Fruit fly (Drosophila melanogaster) whole organism, pupa: ENCODE data around the gene wgn.

Source experiments
- CG17806 ChIP-seq: fragments of 200-800 bp; sonication (Bioruptor generic); optimal IDR thresholded peaks from 2 replicates; lab custom pipeline; 2018; ENCODE audit warnings: missing biosample characterization, mild to moderate bottlenecking, missing genetic modification characterization, moderate library complexity
- Pif1A ChIP-seq: fragments of 200-800 bp; sonication (Bioruptor generic); optimal IDR thresholded peaks from 3 replicates; lab custom pipeline; 2016; ENCODE audit warnings: missing biosample characterization, missing genetic modification characterization
- Pif1B ChIP-seq: fragments of 200-800 bp; sonication (Bioruptor generic); optimal IDR thresholded peaks from 3 replicates; lab custom pipeline; 2016; ENCODE audit warnings: missing biosample characterization, missing genetic modification characterization
- fd96Ca ChIP-seq: fragments of 200-800 bp; sonication (Bioruptor generic); IDR thresholded peaks from 3 replicates; pipeline ENCODE4 v1.3.6; 2022; ENCODE audit warnings: missing biosample characterization, missing genetic modification characterization
- rn ChIP-seq: fragments of 200-800 bp; sonication (Bioruptor generic); IDR thresholded peaks from 2 replicates; pipeline ENCODE4 v1.3.6; 2022; ENCODE audit warnings: missing biosample characterization, missing genetic modification characterization

DNA sequence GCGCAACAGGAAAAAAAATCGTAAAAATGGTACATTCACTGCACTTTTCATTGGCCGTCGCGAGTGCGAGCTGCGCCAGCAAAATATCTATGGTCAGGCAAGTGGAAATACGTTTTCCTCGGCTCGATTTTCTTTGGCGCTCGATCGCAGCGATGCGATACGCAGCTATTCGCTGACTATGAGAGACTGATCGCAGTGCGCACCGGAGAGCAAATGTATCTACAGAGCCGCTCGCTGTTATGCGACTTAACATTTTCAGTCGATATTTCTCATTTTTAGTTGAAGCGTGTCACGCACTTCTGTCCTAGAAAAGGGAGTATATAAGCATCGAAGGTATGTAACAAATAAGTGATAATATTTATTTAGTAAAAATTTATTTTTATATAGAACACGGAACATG, at the start of gene wgn:
- no peak for TF ChIP-seq CG17806 (tag; lab: Kevin White, UChicago)
- no peak for TF ChIP-seq rn (GFP tag; lab: Robert Waterston, UW)
- no peak for TF ChIP-seq Pif1A (GFP tag; lab: Kevin White, UChicago)
- TF ChIP-seq fd96Ca (GFP tag; lab: Robert Waterston, UW), result no peak
- no peak for TF ChIP-seq Pif1B (GFP tag; lab: Kevin White, UChicago)
